Fruit fly (Drosophila melanogaster): ENCODE results near the gene CG43220.

- TF ChIP-seq CG16779 (tag; optimal IDR thresholded peaks at IDR 0.05) (no peak), OdsH (GFP tag; optimal IDR thresholded peaks at IDR 0.05) (no peak), esn (GFP tag; optimal IDR thresholded peaks at IDR 0.05) (no peak), salr (GFP tag; optimal IDR thresholded peaks at IDR 0.05) (no peak)
These were observed 39.3 kb upstream of the CG43220 start for dm6 chr2L:17447071-17447470.

Measured in whole organism, prepupa.